Fruit fly (Drosophila melanogaster) whole organism, embryonic: ENCODE results near the gene CG15764.
A peak's percentile ranks its signal among the peaks of the same experiment; 100 is the strongest.

ENCODE experiments used
- Atf-2 ChIP-seq: fragments of 200-800 bp; sonication (Bioruptor generic); optimal IDR thresholded peaks from 2 replicates; lab custom pipeline; 2016; ENCODE audit warnings: missing biosample characterization, missing genetic modification characterization
- B-H2 ChIP-seq: fragments of 200-800 bp; sonication (Bioruptor generic); optimal IDR thresholded peaks from 2 replicates; lab custom pipeline; 2018; ENCODE audit warnings: missing biosample characterization, mild to moderate bottlenecking, missing genetic modification characterization
- Blimp-1 ChIP-seq: fragments of 200-800 bp; sonication (Bioruptor generic); optimal IDR thresholded peaks from 3 replicates; lab custom pipeline; 2018; ENCODE audit warnings: missing biosample characterization, missing genetic modification characterization, mild to moderate bottlenecking, moderate library complexity, missing genetic modification reagents
- CG10267 ChIP-seq: fragments of 200-800 bp; sonication (Bioruptor generic); optimal IDR thresholded peaks from 2 replicates; lab custom pipeline; 2018; ENCODE audit warnings: missing biosample characterization, mild to moderate bottlenecking, missing genetic modification characterization, moderate library complexity
- CG10274 ChIP-seq: fragments of 200-800 bp; sonication (Bioruptor generic); optimal IDR thresholded peaks from 3 replicates; lab custom pipeline; 2017; ENCODE audit warnings: missing biosample characterization, mild to moderate bottlenecking, missing genetic modification characterization
- CG10321 ChIP-seq: fragments of 200-800 bp; sonication (Bioruptor generic); IDR thresholded peaks from 2 replicates; pipeline ENCODE4 v1.3.6; 2022; ENCODE audit warnings: missing biosample characterization, missing genetic modification characterization
- CG10366 ChIP-seq: fragments of 200-800 bp; sonication (Bioruptor generic); IDR thresholded peaks from 2 replicates; pipeline ENCODE4 v1.3.6; 2022; ENCODE audit warnings: missing biosample characterization, missing genetic modification characterization
- CG11696 ChIP-seq: fragments of 200-800 bp; sonication (Bioruptor generic); IDR thresholded peaks from 2 replicates; pipeline ENCODE4 v1.3.6; 2022; ENCODE audit warnings: missing biosample characterization, missing genetic modification characterization
- CG12155 ChIP-seq: fragments of 200-800 bp; sonication (Bioruptor generic); optimal IDR thresholded peaks from 3 replicates; lab custom pipeline; 2016; ENCODE audit warnings: missing biosample characterization, missing genetic modification characterization
- CG13287 ChIP-seq: fragments of 200-800 bp; sonication (Bioruptor generic); IDR thresholded peaks from 2 replicates; pipeline ENCODE4 v1.3.6; 2022; ENCODE audit warnings: missing biosample characterization, missing genetic modification characterization; ENCODE audit not compliant: partially characterized antibody
- CG13424 ChIP-seq: fragments of 200-800 bp; sonication (Bioruptor generic); optimal IDR thresholded peaks from 2 replicates; lab custom pipeline; 2019; ENCODE audit warnings: missing biosample characterization, mild to moderate bottlenecking, missing genetic modification characterization, moderate library complexity
- CG1602 ChIP-seq: fragments of 200-800 bp; sonication (Bioruptor generic); optimal IDR thresholded peaks from 3 replicates; lab custom pipeline; 2016; ENCODE audit warnings: missing biosample characterization, missing genetic modification characterization
- CG18764 ChIP-seq: fragments of 200-800 bp; sonication (Bioruptor generic); optimal IDR thresholded peaks from 3 replicates; lab custom pipeline; 2016; ENCODE audit warnings: missing biosample characterization, missing genetic modification characterization
- CG30431 ChIP-seq: fragments of 200-800 bp; sonication (Bioruptor generic); optimal IDR thresholded peaks from 2 replicates; lab custom pipeline; 2017; ENCODE audit warnings: missing biosample characterization, missing genetic modification characterization
- CG3065 ChIP-seq: fragments of 200-800 bp; sonication (Bioruptor generic); optimal IDR thresholded peaks from 2 replicates; lab custom pipeline; 2016; ENCODE audit warnings: missing biosample characterization, missing genetic modification characterization
- CG32532 ChIP-seq: fragments of 200-800 bp; sonication (Bioruptor generic); IDR thresholded peaks from 2 replicates; pipeline ENCODE4 v1.3.6; 2022; ENCODE audit warnings: missing biosample characterization, missing genetic modification characterization
- CG4360 ChIP-seq: fragments of 200-800 bp; sonication (Bioruptor generic); IDR thresholded peaks from 2 replicates; pipeline ENCODE4 v1.3.6; 2022; ENCODE audit warnings: missing biosample characterization, missing genetic modification characterization
- CG4424 ChIP-seq: fragments of 200-800 bp; sonication (Bioruptor generic); optimal IDR thresholded peaks from 3 replicates; lab custom pipeline; 2016; ENCODE audit warnings: missing biosample characterization, missing genetic modification characterization
- CG4820 ChIP-seq: fragments of 200-800 bp; sonication (Bioruptor generic); optimal IDR thresholded peaks from 3 replicates; lab custom pipeline; 2016; ENCODE audit warnings: missing biosample characterization, missing genetic modification characterization
- CG6254 ChIP-seq: fragments of 200-800 bp; sonication (Bioruptor generic); optimal IDR thresholded peaks from 3 replicates; lab custom pipeline; 2017; ENCODE audit warnings: mild to moderate bottlenecking, missing biosample characterization, missing genetic modification reagents, missing genetic modification characterization
- CG6683 ChIP-seq: fragments of 200-800 bp; sonication (Bioruptor generic); optimal IDR thresholded peaks from 2 replicates; lab custom pipeline; 2017; ENCODE audit warnings: missing biosample characterization, mild to moderate bottlenecking, missing genetic modification characterization, missing genetic modification reagents
- CG7786 ChIP-seq: fragments of 200-800 bp; sonication (Bioruptor generic); optimal IDR thresholded peaks from 2 replicates; lab custom pipeline; 2016; ENCODE audit warnings: missing biosample characterization, missing genetic modification characterization
- CkIIα-i1 ChIP-seq: fragments of 200-800 bp; sonication (Bioruptor generic); IDR thresholded peaks from 2 replicates; pipeline ENCODE4 v1.3.6; 2022; ENCODE audit warnings: missing biosample characterization, missing genetic modification characterization
- Elba2 ChIP-seq: fragments of 200-800 bp; sonication (Bioruptor generic); optimal IDR thresholded peaks from 3 replicates; lab custom pipeline; 2016; ENCODE audit warnings: missing biosample characterization, missing genetic modification characterization
- HLH3B ChIP-seq: fragments of 200-800 bp; sonication (Bioruptor generic); IDR thresholded peaks from 2 replicates; pipeline ENCODE4 v1.3.6; 2022; ENCODE audit warnings: missing biosample characterization, missing genetic modification characterization
- Hey ChIP-seq: fragments of 200-800 bp; sonication (Bioruptor generic); optimal IDR thresholded peaks from 3 replicates; lab custom pipeline; 2018; ENCODE audit warnings: missing biosample characterization, mild to moderate bottlenecking, missing genetic modification characterization
- Lhr ChIP-seq: fragments of 200-800 bp; sonication (Bioruptor generic); optimal IDR thresholded peaks from 3 replicates; lab custom pipeline; 2017; ENCODE audit warnings: mild to moderate bottlenecking, missing biosample characterization, missing genetic modification reagents, missing genetic modification characterization
- Max ChIP-seq: fragments of 200-800 bp; sonication (Bioruptor generic); optimal IDR thresholded peaks from 2 replicates; lab custom pipeline; 2016; ENCODE audit warnings: missing biosample characterization, mild to moderate bottlenecking, missing genetic modification characterization
- Med ChIP-seq: fragments of 200-800 bp; sonication (Bioruptor generic); peaks from one replicate; lab custom pipeline; 2016; ENCODE audit warnings: missing biosample characterization, missing genetic modification characterization, mild to moderate bottlenecking, inconsistent platforms, moderate library complexity
- Meics ChIP-seq: fragments of 200-800 bp; sonication (Bioruptor generic); optimal IDR thresholded peaks from 2 replicates; lab custom pipeline; 2017; ENCODE audit warnings: missing biosample characterization, mild to moderate bottlenecking, missing genetic modification characterization
- Ssrp ChIP-seq: fragments of 200-800 bp; sonication (Bioruptor generic); optimal IDR thresholded peaks from 2 replicates; lab custom pipeline; 2018; ENCODE audit warnings: missing biosample characterization, mild to moderate bottlenecking, missing genetic modification characterization, moderate library complexity
- ac ChIP-seq: fragments of 200-800 bp; sonication (Bioruptor generic); optimal IDR thresholded peaks from 3 replicates; lab custom pipeline; 2017; ENCODE audit warnings: missing biosample characterization, mild to moderate bottlenecking, missing genetic modification characterization
- bowl ChIP-seq: fragments of 200-800 bp; sonication (Bioruptor generic); IDR thresholded peaks from 2 replicates; pipeline ENCODE4 v1.3.6; 2022; ENCODE audit warnings: missing biosample characterization, missing genetic modification characterization
- dm ChIP-seq: fragments of 200-800 bp; sonication (Bioruptor generic); optimal IDR thresholded peaks from 3 replicates; lab custom pipeline; 2016; ENCODE audit warnings: missing biosample characterization, missing genetic modification characterization
- grau ChIP-seq: fragments of 200-800 bp; optimal IDR thresholded peaks from 3 replicates; lab custom pipeline; 2019; ENCODE audit warnings: missing biosample characterization, mild to moderate bottlenecking, missing genetic modification characterization, moderate library complexity
- lab ChIP-seq: fragments of 200-800 bp; sonication (Bioruptor generic); optimal IDR thresholded peaks from 3 replicates; lab custom pipeline; 2017; ENCODE audit warnings: missing biosample characterization, missing genetic modification characterization, mild to moderate bottlenecking, moderate library complexity, missing genetic modification reagents
- p53 ChIP-seq: fragments of 200-800 bp; sonication (Bioruptor generic); optimal IDR thresholded peaks from 2 replicates; lab custom pipeline; 2016; ENCODE audit warnings: missing biosample characterization, missing genetic modification characterization
- pan ChIP-seq, 4 experiments: fragments of >200 bp in 3 of 4; fragments of 200-800 bp in 1 of 4; sonication (Bioruptor generic) in 1 of 4; optimal IDR thresholded peaks in 3 of 4; IDR thresholded peaks in 1 of 4; 2 replicates each; pipeline versions ENCODE4 v1.3.6 to Lab custom; 2017 to 2022; ENCODE audit warnings: missing biosample characterization in 2 of 4, missing genetic modification characterization in 2 of 4, mixed read lengths in 1 of 4
- prd ChIP-seq, 3 experiments: fragments of >200 bp in 2 of 3; fragments of 200-800 bp in 1 of 3; sonication (Bioruptor generic) in 1 of 3; optimal IDR thresholded peaks in 2 of 3; IDR thresholded peaks in 1 of 3; 2 replicates in 2 of 3; 3 replicates in 1 of 3; pipeline versions ENCODE4 v1.3.6 to Lab custom; 2017 to 2022; ENCODE audit warnings: missing biosample characterization in 1 of 3, missing genetic modification characterization in 1 of 3
- pros ChIP-seq: fragments of 200-800 bp; sonication (Bioruptor generic); optimal IDR thresholded peaks from 3 replicates; lab custom pipeline; 2019; ENCODE audit warnings: missing biosample characterization, mild to moderate bottlenecking, missing genetic modification characterization, moderate library complexity
- ro ChIP-seq: fragments of 200-800 bp; sonication (Bioruptor generic); IDR thresholded peaks from 2 replicates; pipeline ENCODE4 v1.3.6; 2022; ENCODE audit warnings: missing biosample characterization, missing genetic modification characterization
- sima ChIP-seq: fragments of 200-800 bp; sonication (Bioruptor generic); optimal IDR thresholded peaks from 2 replicates; lab custom pipeline; 2016; ENCODE audit warnings: missing biosample characterization, missing genetic modification characterization
- sisA ChIP-seq: fragments of 200-800 bp; sonication (Bioruptor generic); IDR thresholded peaks from 2 replicates; pipeline ENCODE4 v1.3.6; 2022; ENCODE audit warnings: missing biosample characterization, missing genetic modification characterization
- slou ChIP-seq: fragments of 200-800 bp; sonication (Bioruptor generic); optimal IDR thresholded peaks from 3 replicates; lab custom pipeline; 2016; ENCODE audit warnings: missing biosample characterization, missing genetic modification characterization
- so ChIP-seq: fragments of 200-800 bp; sonication (Bioruptor generic); IDR thresholded peaks from 3 replicates; pipeline ENCODE4 v1.3.6; 2022; ENCODE audit warnings: missing biosample characterization, missing genetic modification characterization
- stc ChIP-seq: fragments of 200-800 bp; sonication (Bioruptor generic); IDR thresholded peaks from 2 replicates; pipeline ENCODE4 v1.3.6; 2022; ENCODE audit warnings: missing biosample characterization, missing genetic modification characterization
- tgo ChIP-seq: fragments of 200-800 bp; sonication (Bioruptor generic); IDR thresholded peaks from 3 replicates; pipeline ENCODE4 v1.3.6; 2022; ENCODE audit warnings: missing biosample characterization, missing genetic modification characterization
- tin ChIP-seq: fragments of 200-800 bp; sonication (Bioruptor generic); optimal IDR thresholded peaks from 3 replicates; lab custom pipeline; 2016; ENCODE audit warnings: missing biosample characterization, missing genetic modification characterization
- vnd ChIP-seq: fragments of 200-800 bp; sonication (Bioruptor generic); IDR thresholded peaks from 3 replicates; pipeline ENCODE4 v1.3.6; 2022; ENCODE audit warnings: missing biosample characterization, missing genetic modification characterization; ENCODE audit not compliant: partially characterized antibody
- zf30C ChIP-seq: fragments of 200-800 bp; sonication (Bioruptor generic); optimal IDR thresholded peaks from 3 replicates; lab custom pipeline; 2018; ENCODE audit warnings: missing biosample characterization, mild to moderate bottlenecking, missing genetic modification characterization

Gene CG15764

DNA sequence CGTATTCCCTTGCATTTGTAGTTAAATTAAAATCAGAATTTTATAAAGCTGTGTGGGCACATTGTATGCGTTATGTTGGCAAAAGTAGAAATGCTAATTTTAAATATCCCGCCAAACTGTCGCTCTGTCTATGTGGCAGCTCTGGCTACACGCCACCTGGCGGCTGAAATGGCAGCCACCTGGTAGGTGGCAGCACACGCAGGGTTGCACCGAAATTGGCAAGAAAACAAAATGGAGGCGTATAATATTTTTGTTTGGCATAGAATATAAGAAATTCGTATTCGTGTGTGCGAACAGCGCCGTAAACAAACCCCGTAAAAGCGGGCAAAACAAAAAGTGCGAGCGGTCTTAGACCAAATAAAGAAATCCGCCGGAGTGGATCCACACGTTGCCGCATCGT, 39.0 kb downstream of the CG15764 start, which contains the start of gene CG12236 (continued):
- TF ChIP-seq CG4820 = no peak
- TF ChIP-seq Ssrp = no peak
- TF ChIP-seq CkIIα-i1 (GFP tag; lab: Robert Waterston, UW) = no peak
- TF ChIP-seq pan (optimal IDR thresholded peaks at IDR 0.05; lab: Kevin White, UChicago) = no peak
- peak in 1 of 2 experiments; percentile 19 for TF ChIP-seq pan (GFP tag; optimal IDR thresholded peaks at IDR 0.05 in 1 of 2, IDR thresholded peaks at IDR 0.05 in 1 of 2)
- no peak for TF ChIP-seq sima (GFP tag; lab: Kevin White, UChicago)
- TF ChIP-seq CG6254 (GFP tag; lab: Kevin White, UChicago) = no peak
- peak; percentile 27 for TF ChIP-seq CG4424 (GFP tag; lab: Kevin White, UChicago)
- peak; percentile 10 for TF ChIP-seq zf30C (GFP tag; lab: Kevin White, UChicago)
- TF ChIP-seq bowl (GFP tag; lab: Robert Waterston, UW) = no peak
- TF ChIP-seq CG6683 (GFP tag; lab: Kevin White, UChicago) = no peak
- 0 out of 2 replicates have a peak, but pooled peaks have one; percentile 14 for TF ChIP-seq stc (GFP tag; lab: Robert Waterston, UW)
- peak; percentile 42 for TF ChIP-seq tin
- peak; percentile 20 for TF ChIP-seq Max (GFP tag; lab: Kevin White, UChicago)
- TF ChIP-seq so (GFP tag; lab: Robert Waterston, UW) = peak; percentile 15; the same call in 1 of the 3 replicates
- no peak for TF ChIP-seq prd (optimal IDR thresholded peaks at IDR 0.05; lab: Kevin White, UChicago)
- TF ChIP-seq prd (GFP tag; IDR thresholded peaks at IDR 0.05; lab: Robert Waterston, UW) = peak; percentile 23; the same call in 1 of the 3 replicates
- no peak for TF ChIP-seq Blimp-1 (GFP tag; lab: Kevin White, UChicago)
- peak; percentile 83 for TF ChIP-seq Lhr
- TF ChIP-seq p53 (GFP tag; lab: Kevin White, UChicago) = peak; percentile 40
- TF ChIP-seq CG32532 (GFP tag; lab: Robert Waterston, UW) = peak; percentile 69
- TF ChIP-seq HLH3B (GFP tag; lab: Robert Waterston, UW) = peak; percentile 15; the same call in 1 of the 2 replicates
- no peak for TF ChIP-seq CG10366 (GFP tag; lab: Robert Waterston, UW)
- peak; percentile 12 for TF ChIP-seq pros (GFP tag; lab: Kevin White, UChicago)
- TF ChIP-seq CG10267 = peak; percentile 73
- TF ChIP-seq CG1602 (GFP tag; lab: Kevin White, UChicago) = peak; percentile 11
- no peak for TF ChIP-seq tgo (GFP tag; lab: Robert Waterston, UW)
- TF ChIP-seq B-H2 (GFP tag; lab: Kevin White, UChicago) = peak; percentile 74
- peak; percentile 11 for TF ChIP-seq slou (GFP tag; lab: Kevin White, UChicago)
- TF ChIP-seq CG30431 (GFP tag; lab: Kevin White, UChicago) = no peak
- TF ChIP-seq grau (tag; lab: Kevin White, UChicago) = peak; percentile 51
- TF ChIP-seq CG12155 (GFP tag; lab: Kevin White, UChicago) = peak; percentile 20
- peak; percentile 93 for TF ChIP-seq Med (GFP tag; lab: Kevin White, UChicago)
- TF ChIP-seq CG18764 (GFP tag; lab: Kevin White, UChicago) = peak; percentile 20
- no peak for TF ChIP-seq vnd (GFP tag; lab: Robert Waterston, UW)
- peak; percentile 21 for TF ChIP-seq CG13424 (tag; lab: Kevin White, UChicago)
- TF ChIP-seq Hey (tag; lab: Kevin White, UChicago) = no peak
- TF ChIP-seq CG13287 (GFP tag; lab: Robert Waterston, UW) = peak; percentile 50; the same call in 1 of the 2 replicates
- peak; percentile 72 for TF ChIP-seq Elba2 (GFP tag; lab: Kevin White, UChicago)
- no peak for TF ChIP-seq CG3065 (GFP tag; lab: Kevin White, UChicago)
- TF ChIP-seq CG10321 (GFP tag; lab: Robert Waterston, UW) = peak; percentile 45; the same call in 1 of the 2 replicates
- TF ChIP-seq CG7786 = peak; percentile 2
- TF ChIP-seq dm = peak; percentile 63
- TF ChIP-seq Meics (GFP tag; lab: Kevin White, UChicago) = peak; percentile 54
- TF ChIP-seq Atf-2 = no peak
- no peak for TF ChIP-seq CG10274
- peak; percentile 71 for TF ChIP-seq lab (GFP tag; lab: Kevin White, UChicago)
- TF ChIP-seq ro (GFP tag; lab: Robert Waterston, UW) = no peak
- no peak for TF ChIP-seq CG4360 (GFP tag; lab: Robert Waterston, UW)
- TF ChIP-seq CG11696 = no peak
- TF ChIP-seq ac (GFP tag; lab: Kevin White, UChicago) = no peak
- no peak for TF ChIP-seq sisA (GFP tag; lab: Robert Waterston, UW)
